Worm (Caenorhabditis elegans) whole organism, L4 larva: Measurements from ENCODE around the gene svop-1.

ENCODE experiments used
- egl-27 ChIP-seq: sonication (generic microtip); optimal IDR thresholded peaks from 3 replicates; lab custom pipeline; 2017; ENCODE audit warnings: missing biosample characterization, missing genetic modification reagents, missing genetic modification characterization
- nhr-237 ChIP-seq: sonication (generic microtip); optimal IDR thresholded peaks from 2 replicates; lab custom pipeline; 2017; ENCODE audit warnings: missing biosample characterization, missing genetic modification characterization

DNA sequence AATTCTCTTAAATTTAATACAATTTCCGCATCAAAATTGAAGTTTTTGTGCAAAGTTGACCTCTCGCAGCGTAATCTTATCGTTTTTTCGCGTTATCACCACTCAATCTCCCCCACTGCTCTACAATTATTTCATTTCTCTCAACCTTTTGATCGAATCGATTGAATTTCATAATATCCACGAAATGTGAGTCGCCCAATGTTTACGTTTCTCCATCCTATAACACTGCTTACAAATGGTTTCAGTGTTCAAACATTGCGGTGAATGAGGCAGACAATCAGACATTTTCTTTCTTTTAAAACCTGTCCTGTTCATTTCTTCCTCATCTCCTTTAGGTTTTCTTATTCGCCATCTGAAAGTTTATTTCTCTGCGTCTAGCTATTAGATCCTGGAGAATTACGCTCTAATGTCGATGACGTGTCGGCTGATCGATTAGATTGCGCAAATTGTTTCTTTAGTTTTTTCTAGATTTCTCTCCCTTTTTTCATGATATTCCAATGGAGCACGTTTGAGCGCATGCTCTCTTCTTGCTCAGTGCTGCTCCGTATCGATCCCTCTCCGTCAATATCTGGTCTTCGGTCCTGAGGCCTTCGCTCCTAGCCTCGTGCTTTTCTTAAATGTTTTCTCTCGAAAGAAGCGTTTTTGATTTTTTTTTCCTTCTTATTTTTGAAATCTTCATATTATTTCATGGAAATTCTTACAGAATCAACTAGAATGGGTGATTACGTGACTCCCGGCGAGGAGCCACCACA is 19.8 kb upstream of the svop-1 start, which contains the start of gene unc-32:
- TF ChIP-seq nhr-237 (tag; lab: Kevin White, UChicago) (no peak), egl-27 (tag; lab: Kevin White, UChicago) (no peak)
